Worm (Caenorhabditis elegans) whole organism, mixed stage, embryonic: ENCODE measurements around the gene F45C12.17.
A peak's percentile ranks its signal among the peaks of the same experiment; 100 is the strongest.
"Not testable (repeated sequence)": the region's sequence is repeated elsewhere in the genome, so short reads cannot be mapped to it uniquely, and the experiment has no call there.

Experiments used
- M03D4.4 ChIP-seq: sonication (generic microtip); optimal IDR thresholded peaks from 2 replicates; lab custom pipeline; 2017; ENCODE audit warnings: mild to moderate bottlenecking, missing genetic modification characterization, missing compliant biosample characterization
- bed-3 ChIP-seq: fragments of 200-800 bp; sonication (Bioruptor generic); optimal IDR thresholded peaks from 3 replicates; lab custom pipeline; 2018; ENCODE audit warnings: mild to moderate bottlenecking, missing genetic modification characterization, moderate library complexity, missing compliant biosample characterization
- blmp-1 ChIP-seq: fragments of 150-350 bp; optimal IDR thresholded peaks from 2 replicates; lab custom pipeline; 2014; ENCODE audit warnings: missing biosample characterization, missing genetic modification characterization
- ceh-43 ChIP-seq: fragments of 200-800 bp; sonication (Bioruptor generic); optimal IDR thresholded peaks from 2 replicates; lab custom pipeline; 2018; ENCODE audit warnings: mild to moderate bottlenecking, missing genetic modification characterization, moderate library complexity, missing compliant biosample characterization
- ces-1 ChIP-seq: fragments of 150-350 bp; optimal IDR thresholded peaks from 2 replicates; lab custom pipeline; 2014; ENCODE audit warnings: missing biosample characterization, missing genetic modification reagents, missing genetic modification characterization
- drap-1 ChIP-seq: fragments of 200-800 bp; sonication (Bioruptor generic); optimal IDR thresholded peaks from 3 replicates; lab custom pipeline; 2018; ENCODE audit warnings: mild to moderate bottlenecking, missing genetic modification characterization, missing compliant biosample characterization
- elt-3 ChIP-seq: fragments of 150-350 bp; optimal IDR thresholded peaks from 2 replicates; lab custom pipeline; 2014; ENCODE audit warnings: missing biosample characterization, missing genetic modification characterization
- flh-1 ChIP-seq: fragments of 200-800 bp; sonication (Bioruptor generic); optimal IDR thresholded peaks from 2 replicates; lab custom pipeline; 2018; ENCODE audit warnings: mild to moderate bottlenecking, missing genetic modification characterization, moderate library complexity, missing compliant biosample characterization
- ham-2 ChIP-seq: fragments of 200-800 bp; sonication (Bioruptor generic); optimal IDR thresholded peaks from 2 replicates; lab custom pipeline; 2018; ENCODE audit warnings: mild to moderate bottlenecking, missing genetic modification characterization, missing compliant biosample characterization
- lin-32 ChIP-seq: fragments of 200-800 bp; sonication (Bioruptor generic); optimal IDR thresholded peaks from 2 replicates; lab custom pipeline; 2018; ENCODE audit warnings: mild to moderate bottlenecking, missing genetic modification characterization, missing compliant biosample characterization
- mab-5 ChIP-seq: fragments of 150-350 bp; optimal IDR thresholded peaks from 2 replicates; lab custom pipeline; 2014; ENCODE audit warnings: missing biosample characterization, missing genetic modification characterization
- mep-1 ChIP-seq: fragments of 150-350 bp; optimal IDR thresholded peaks from 2 replicates; lab custom pipeline; 2017; ENCODE audit warnings: missing biosample characterization, missing genetic modification reagents, missing genetic modification characterization, inconsistent platforms
- mls-2 ChIP-seq: sonication (generic microtip); optimal IDR thresholded peaks from 2 replicates; lab custom pipeline; 2016; ENCODE audit warnings: mild to moderate bottlenecking, missing genetic modification characterization, moderate library complexity, missing compliant biosample characterization
- nhr-12 ChIP-seq: fragments of 150-350 bp; optimal IDR thresholded peaks from 2 replicates; lab custom pipeline; 2014; ENCODE audit warnings: missing biosample characterization, missing genetic modification characterization
- nhr-2 ChIP-seq: fragments of 150-350 bp; optimal IDR thresholded peaks from 2 replicates; lab custom pipeline; 2014; ENCODE audit warnings: missing biosample characterization, missing genetic modification characterization
- nhr-237 ChIP-seq: fragments of 150-350 bp; optimal IDR thresholded peaks from 2 replicates; lab custom pipeline; 2014; ENCODE audit warnings: missing biosample characterization, missing genetic modification characterization
- nhr-28 ChIP-seq: fragments of 150-350 bp; optimal IDR thresholded peaks from 2 replicates; lab custom pipeline; 2014; ENCODE audit warnings: missing biosample characterization, missing genetic modification characterization
- nhr-76 ChIP-seq: sonication (generic microtip); optimal IDR thresholded peaks from 2 replicates; lab custom pipeline; 2017; ENCODE audit warnings: missing biosample characterization, missing genetic modification characterization
- pha-4 ChIP-seq: fragments of 150-350 bp; optimal IDR thresholded peaks from 2 replicates; lab custom pipeline; 2018; ENCODE audit warnings: missing biosample characterization, missing genetic modification reagents, missing genetic modification characterization
- sem-2 ChIP-seq: fragments of 200-800 bp; sonication (Bioruptor generic); optimal IDR thresholded peaks from 2 replicates; lab custom pipeline; 2018; ENCODE audit warnings: mild to moderate bottlenecking, missing genetic modification characterization, missing compliant biosample characterization
- snpc-4 ChIP-seq: fragments of 150-350 bp; optimal IDR thresholded peaks from 2 replicates; lab custom pipeline; 2014; ENCODE audit warnings: missing biosample characterization, missing genetic modification characterization
- tbx-8 ChIP-seq: fragments of 200-800 bp; sonication (Bioruptor generic); optimal IDR thresholded peaks from 2 replicates; lab custom pipeline; 2018; ENCODE audit warnings: mild to moderate bottlenecking, missing genetic modification characterization, moderate library complexity, missing compliant biosample characterization
- unc-120 ChIP-seq: sonication (generic microtip); optimal IDR thresholded peaks from 2 replicates; lab custom pipeline; 2017; ENCODE audit warnings: missing genetic modification characterization, missing compliant biosample characterization; ENCODE audit not compliant: poor library complexity, severe bottlenecking
- unc-39 ChIP-seq: fragments of 150-350 bp; optimal IDR thresholded peaks from 2 replicates; lab custom pipeline; 2014; ENCODE audit warnings: missing biosample characterization, missing genetic modification characterization
- unc-62 ChIP-seq: fragments of 150-350 bp; optimal IDR thresholded peaks from 2 replicates; lab custom pipeline; 2014; ENCODE audit warnings: missing biosample characterization, missing genetic modification reagents, missing genetic modification characterization
- zip-8 ChIP-seq: fragments of 150-350 bp; optimal IDR thresholded peaks from 2 replicates; lab custom pipeline; 2014; ENCODE audit warnings: missing biosample characterization, missing genetic modification characterization
- ztf-11 ChIP-seq: fragments of 150-350 bp; optimal IDR thresholded peaks from 2 replicates; lab custom pipeline; 2014; ENCODE audit warnings: missing biosample characterization, missing genetic modification characterization

Gene F45C12.17

ce11 chrII:1757033-1757432, 31.1 kb downstream of the F45C12.17 start, which contains the start of gene F36H5.10:
Gene F36H5.10 (plus strand): TSS chrII:1757333.
- TF ChIP-seq zip-8 (peak; percentile 19), ztf-11 (tag; lab: Kevin White, UChicago) (no peak), mls-2 (tag; lab: Kevin White, UChicago) (no peak), flh-1 (GFP tag; lab: Kevin White, UChicago) (no peak), unc-120 (tag; lab: Kevin White, UChicago) (no peak), ces-1 (GFP tag; lab: Kevin White, UChicago) (no peak), nhr-12 (tag; lab: Kevin White, UChicago) (no peak)

- TF ChIP-seq snpc-4 = no peak
- no peak for TF ChIP-seq ceh-43 (GFP tag; lab: Kevin White, UChicago)
- no peak for TF ChIP-seq mab-5 (tag; lab: Kevin White, UChicago)
- TF ChIP-seq lin-32 (GFP tag; lab: Kevin White, UChicago) = no peak
- TF ChIP-seq blmp-1 (tag; lab: Kevin White, UChicago) = no peak
- TF ChIP-seq nhr-12 (tag; lab: Kevin White, UChicago) = no peak
- no peak for TF ChIP-seq ham-2 (GFP tag; lab: Kevin White, UChicago)
- TF ChIP-seq M03D4.4 = no peak
- no peak for TF ChIP-seq unc-120 (tag; lab: Kevin White, UChicago)
- no peak for TF ChIP-seq ztf-11 (tag; lab: Kevin White, UChicago)
- no peak for TF ChIP-seq mep-1 (tag; lab: Kevin White, UChicago)
- TF ChIP-seq elt-3 (tag; lab: Kevin White, UChicago) = no peak
- no peak for TF ChIP-seq nhr-237 (tag; lab: Kevin White, UChicago)
- TF ChIP-seq nhr-76 (tag; lab: Kevin White, UChicago) = no peak
- TF ChIP-seq nhr-2 (tag; lab: Kevin White, UChicago) = no peak
- no peak for TF ChIP-seq unc-39 (tag; lab: Kevin White, UChicago)
- TF ChIP-seq, all 35 proteins: peak for 0
Observed at ce11 chrII:1759602-1760001, 33.7 kb downstream of the F45C12.17 start, which contains the start of gene F36H5.18. Gene F36H5.18 (plus strand): TSS chrII:1759902.

- TF ChIP-seq ceh-43 (GFP tag; lab: Kevin White, UChicago) (no peak), sem-2 (GFP tag; lab: Kevin White, UChicago) (no peak), elt-3 (tag; lab: Kevin White, UChicago) (no peak), nhr-237 (tag; lab: Kevin White, UChicago) (no peak), mls-2 (tag; lab: Kevin White, UChicago) (no peak), pha-4 (tag; lab: Kevin White, UChicago) (no peak), ztf-11 (tag; lab: Kevin White, UChicago) (no peak), nhr-2 (tag; lab: Kevin White, UChicago) (no peak), ham-2 (GFP tag; lab: Kevin White, UChicago) (no peak), flh-1 (GFP tag; lab: Kevin White, UChicago) (no peak), blmp-1 (tag; lab: Kevin White, UChicago) (no peak), zip-8 (no peak)
Observed at ce11 chrII:1761564-1761963, 35.7 kb downstream of the F45C12.17 start, which contains the start of gene F36H5.4. Gene F36H5.4 (plus strand): TSS chrII:1761864.

ce11 chrII:1763072-1763471, 37.2 kb downstream of the F45C12.17 start, which contains the start of gene math-28:
Gene math-28 (plus strand): TSS chrII:1763372.
- TF ChIP-seq zip-8 (no peak), unc-120 (tag; lab: Kevin White, UChicago) (no peak), nhr-76 (tag; lab: Kevin White, UChicago) (no peak), nhr-12 (tag; lab: Kevin White, UChicago) (no peak)

ce11 chrII:1766715-1767114, 40.8 kb downstream of the F45C12.17 start:
- no peak for TF ChIP-seq blmp-1 (tag; lab: Kevin White, UChicago)
- TF ChIP-seq flh-1 (GFP tag; lab: Kevin White, UChicago) = no peak
- no peak for TF ChIP-seq unc-120 (tag; lab: Kevin White, UChicago)
- no peak for TF ChIP-seq ces-1 (GFP tag; lab: Kevin White, UChicago)

- not testable (repeated sequence) for TF ChIP-seq nhr-2 (tag; lab: Kevin White, UChicago); tbx-8 (GFP tag; lab: Kevin White, UChicago); nhr-76 (tag; lab: Kevin White, UChicago)
Observed at ce11 chrII:1771347-1771746, 45.4 kb downstream of the F45C12.17 start, which contains the start of gene math-26. Gene math-26 (plus strand): TSS chrII:1771647.

- TF ChIP-seq blmp-1 (tag; lab: Kevin White, UChicago) = no peak
- TF ChIP-seq bed-3 (GFP tag; lab: Kevin White, UChicago) = no peak
- no peak for TF ChIP-seq drap-1 (GFP tag; lab: Kevin White, UChicago)
- no peak for TF ChIP-seq flh-1 (GFP tag; lab: Kevin White, UChicago)
- no peak for TF ChIP-seq mep-1 (tag; lab: Kevin White, UChicago)
- no peak for TF ChIP-seq unc-62
- TF ChIP-seq nhr-28 = no peak
- TF ChIP-seq elt-3 (tag; lab: Kevin White, UChicago) = no peak
Observed at ce11 chrII:1771785-1772184, 45.9 kb downstream of the F45C12.17 start, which contains the start of gene math-3. Gene math-3 (plus strand): TSS chrII:1772085.
